Worm (Caenorhabditis elegans): ENCODE measurements around the gene Y17G7B.20.

The Y17G7B.20 gene

ce11 chrII:11977363-11977762 lies 2.3 kb downstream of the Y17G7B.20 start, which contains the start of gene Y17G7B.21:
Y17G7B.21 (minus strand) TSS chrII:11977661.
- TF ChIP-seq ctbp-1 (GFP tag; IDR thresholded peaks at IDR 0.05) = peak; percentile 43; the same call in 1 of the 2 replicates
- TF ChIP-seq pha-4 (GFP tag; IDR thresholded peaks at IDR 0.05) = peak; percentile 41; the same call in 1 of the 2 replicates
- TF ChIP-seq pha-4 (tag; optimal IDR thresholded peaks at IDR 0.05) = no peak
- no peak for TF ChIP-seq lin-1 (GFP tag; IDR thresholded peaks at IDR 0.05)
- peak; percentile 40; the same call in 1 of the 2 replicates for TF ChIP-seq tra-1 (GFP tag; IDR thresholded peaks at IDR 0.05)
- TF ChIP-seq egl-43 (GFP tag; IDR thresholded peaks at IDR 0.05) = no peak
- peak; percentile 56 for TF ChIP-seq Y5F2A.4 (GFP tag; optimal IDR thresholded peaks at IDR 0.05)
- TF ChIP-seq snpc-1.2 (GFP tag; IDR thresholded peaks at IDR 0.05) = peak; percentile 42
- no peak for TF ChIP-seq T20F7.1 (GFP tag; optimal IDR thresholded peaks at IDR 0.05)
- peak; percentile 58 for TF ChIP-seq mes-2 (tag; optimal IDR thresholded peaks at IDR 0.05; ENCODE audit: poor library complexity, severe bottlenecking)
- 0 out of 2 replicates have a peak, but pooled peaks have one; percentile 23 for TF ChIP-seq mxl-2 (GFP tag; conservative IDR thresholded peaks at IDR 0.05)
- peak; percentile 37 for TF ChIP-seq nhr-102 (tag; optimal IDR thresholded peaks at IDR 0.05)
- TF ChIP-seq mep-1 (tag; optimal IDR thresholded peaks at IDR 0.05) = no peak
- TF ChIP-seq nhr-76 (tag; optimal IDR thresholded peaks at IDR 0.05) = no peak
- TF ChIP-seq hmg-1.1 (GFP tag; IDR thresholded peaks at IDR 0.05) = no peak
- TF ChIP-seq F26F4.8 (GFP tag; conservative IDR thresholded peaks at IDR 0.05) = 0 out of 2 replicates have a peak, but pooled peaks have one; percentile 3
- TF ChIP-seq snpc-4 (tag; optimal IDR thresholded peaks at IDR 0.05) = no peak
- TF ChIP-seq dmd-8 (GFP tag; IDR thresholded peaks at IDR 0.05) = no peak
- peak; percentile 59; the same call in 1 of the 2 replicates for TF ChIP-seq arid-1 (GFP tag; conservative IDR thresholded peaks at IDR 0.05)
- TF ChIP-seq ztf-11 (tag; optimal IDR thresholded peaks at IDR 0.05) = no peak
- peak; percentile 85 for TF ChIP-seq set-16 (GFP tag; IDR thresholded peaks at IDR 0.05)
- peak; percentile 29 for TF ChIP-seq ama-1 (optimal IDR thresholded peaks at IDR 0.05)
- no peak for TF ChIP-seq tag-97 (GFP tag; IDR thresholded peaks at IDR 0.05)
- TF ChIP-seq daf-16 (GFP tag; optimal IDR thresholded peaks at IDR 0.05) = peak in 1 of 2 experiments; percentile 4
- no peak for TF ChIP-seq daf-16 (tag; optimal IDR thresholded peaks at IDR 0.05)
- no peak for TF ChIP-seq mdl-1 (tag; optimal IDR thresholded peaks at IDR 0.05)
- TF ChIP-seq vab-7 (GFP tag; IDR thresholded peaks at IDR 0.05) = 0 out of 2 replicates have a peak, but pooled peaks have one; percentile 12
- TF ChIP-seq nhr-77 (tag; optimal IDR thresholded peaks at IDR 0.05) = no peak
- 0 out of 2 replicates have a peak, but pooled peaks have one; percentile 42 for TF ChIP-seq T26A8.4 (GFP tag; IDR thresholded peaks at IDR 0.05)
- TF ChIP-seq dve-1 (tag; optimal IDR thresholded peaks at IDR 0.05; ENCODE audit: insufficient read depth) = no peak
- TF ChIP-seq ceh-82 (tag; optimal IDR thresholded peaks at IDR 0.05) = no peak
- peak; percentile 78 for TF ChIP-seq lin-38 (GFP tag; IDR thresholded peaks at IDR 0.05)
- peak; percentile 33; the same call in 1 of the 2 replicates for TF ChIP-seq mdt-29 (GFP tag; IDR thresholded peaks at IDR 0.05)
- no peak for TF ChIP-seq fkh-10 (GFP tag; optimal IDR thresholded peaks at IDR 0.05)
- TF ChIP-seq gei-8 (GFP tag; optimal IDR thresholded peaks at IDR 0.05) = no peak
- TF ChIP-seq sdz-12 (GFP tag; optimal IDR thresholded peaks at IDR 0.05) = peak; percentile 51
- peak; percentile 19 for TF ChIP-seq aha-1 (tag)
- TF ChIP-seq Y105C5A.15 (GFP tag; IDR thresholded peaks at IDR 0.05) = peak; percentile 68; the same call in 1 of the 2 replicates
- no peak for TF ChIP-seq nhr-111 (GFP tag; optimal IDR thresholded peaks at IDR 0.05)
- 0 out of 4 replicates have a peak, but pooled peaks of 1 of the 2 experiments have one; percentile 33 for TF ChIP-seq madf-5 (GFP tag; IDR thresholded peaks at IDR 0.05)
- 0 out of 2 replicates have a peak, but pooled peaks have one; percentile 10 for TF ChIP-seq lim-7 (GFP tag; IDR thresholded peaks at IDR 0.05)
- TF ChIP-seq duxl-1 (tag; optimal IDR thresholded peaks at IDR 0.05; ENCODE audit: poor library complexity) = no peak

Measured in whole organism, L4 larva.